Fruit fly (Drosophila melanogaster): ENCODE results near the gene Zw10.

The Zw10 gene

DNA sequence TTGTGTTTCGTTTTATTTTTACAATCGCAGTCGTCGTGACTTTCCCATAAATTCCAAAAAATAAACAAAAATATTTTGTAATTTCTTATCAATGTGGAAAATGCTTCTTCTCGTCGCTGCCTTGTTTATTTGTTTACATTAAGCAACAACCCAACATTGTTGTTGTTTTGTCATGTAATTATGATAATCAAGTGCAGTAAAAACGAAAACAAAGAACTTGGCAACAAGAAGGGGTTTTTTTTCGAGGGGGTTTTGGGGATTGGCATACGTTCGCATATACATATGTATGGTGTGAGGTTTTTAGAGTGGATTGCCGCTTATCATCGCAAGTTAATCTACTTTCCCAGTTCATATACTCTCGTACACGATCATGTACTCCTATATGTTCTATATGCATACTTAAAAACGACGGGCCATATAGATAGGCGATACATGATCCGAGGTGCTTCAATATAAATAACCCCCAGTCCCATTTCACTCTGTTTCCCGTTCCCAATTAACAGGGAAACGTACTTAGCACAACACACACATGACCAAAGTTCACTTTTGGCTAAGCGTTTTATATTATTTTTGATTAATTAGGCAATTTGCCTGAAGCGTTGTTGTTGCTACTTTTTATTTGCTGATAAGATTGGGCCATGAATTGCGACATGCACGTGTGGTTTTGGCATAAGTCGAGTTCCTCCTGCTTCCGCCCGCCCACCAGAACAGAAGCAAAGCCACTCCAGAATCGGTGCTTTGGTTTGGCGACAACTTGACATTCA is 49.7 kb downstream of the Zw10 start (continued):
- TF ChIP-seq sr (GFP tag; IDR thresholded peaks at IDR 0.05), result no peak
- no peak for TF ChIP-seq lola (GFP tag; optimal IDR thresholded peaks at IDR 0.05)
- TF ChIP-seq CG2678 (tag; optimal IDR thresholded peaks at IDR 0.05), result peak; percentile 49
- TF ChIP-seq chinmo (GFP tag; IDR thresholded peaks at IDR 0.05; ENCODE audit: partially characterized antibody), result 0 out of 4 replicates have a peak, but pooled peaks have one; percentile 30
- TF ChIP-seq dmrt99B (tag; optimal IDR thresholded peaks at IDR 0.05), result peak; percentile 5
- TF ChIP-seq BtbVII (GFP tag; optimal IDR thresholded peaks at IDR 0.05), result peak; percentile 32
- TF ChIP-seq Drgx (GFP tag; IDR thresholded peaks at IDR 0.05), result no peak
- TF ChIP-seq tx (GFP tag; optimal IDR thresholded peaks at IDR 0.05), result no peak
- TF ChIP-seq sens (GFP tag), result peak; percentile 82
- peak; percentile 19 for TF ChIP-seq oc (tag; optimal IDR thresholded peaks at IDR 0.05)
- TF ChIP-seq CG4424 (GFP tag; optimal IDR thresholded peaks at IDR 0.05), result no peak
- TF ChIP-seq nerfin-1 (tag; optimal IDR thresholded peaks at IDR 0.05), result no peak
- no peak for TF ChIP-seq Antp (GFP tag; optimal IDR thresholded peaks at IDR 0.05)
- TF ChIP-seq CG6813 (GFP tag; optimal IDR thresholded peaks at IDR 0.05), result peak; percentile 4
- peak; percentile 26 for TF ChIP-seq CG11504 (tag; optimal IDR thresholded peaks at IDR 0.05)
- TF ChIP-seq CG17385 (GFP tag; optimal IDR thresholded peaks at IDR 0.05), result peak; percentile 70
- TF ChIP-seq Nf-YC (tag; optimal IDR thresholded peaks at IDR 0.05), result no peak
- no peak for TF ChIP-seq CG11085 (GFP tag; IDR thresholded peaks at IDR 0.05)
- TF ChIP-seq Pdp1 (GFP tag; optimal IDR thresholded peaks at IDR 0.05), result peak in 1 of 2 experiments; percentile 64
- TF ChIP-seq CG11398 (GFP tag; optimal IDR thresholded peaks at IDR 0.05), result no peak
- TF ChIP-seq lilli (GFP tag; optimal IDR thresholded peaks at IDR 0.05), result no peak
- peak; percentile 8 for TF ChIP-seq CG6254 (GFP tag; optimal IDR thresholded peaks at IDR 0.05)
- TF ChIP-seq bigmax (GFP tag; optimal IDR thresholded peaks at IDR 0.05), result no peak
- no peak for TF ChIP-seq CG14441 (GFP tag; IDR thresholded peaks at IDR 0.05)
- no peak for TF ChIP-seq CG8290 (GFP tag; optimal IDR thresholded peaks at IDR 0.05)
- TF ChIP-seq CG8290 (tag; optimal IDR thresholded peaks at IDR 0.05), result no peak
- TF ChIP-seq lbe (GFP tag; optimal IDR thresholded peaks at IDR 0.05), result no peak
- TF ChIP-seq PHDP (tag; optimal IDR thresholded peaks at IDR 0.05), result peak; percentile 32
- no peak for TF ChIP-seq lov (optimal IDR thresholded peaks at IDR 0.05)
- no peak for TF ChIP-seq lov (GFP tag; IDR thresholded peaks at IDR 0.05)
- TF ChIP-seq Med (GFP tag), result peak; percentile 72
- no peak for TF ChIP-seq pb (GFP tag; optimal IDR thresholded peaks at IDR 0.05)
- no peak for TF ChIP-seq CG7372 (GFP tag; IDR thresholded peaks at IDR 0.05)
- no peak for TF ChIP-seq CG13775 (GFP tag; optimal IDR thresholded peaks at IDR 0.05)
- peak; percentile 20 for TF ChIP-seq CG31365 (tag; optimal IDR thresholded peaks at IDR 0.05)
- no peak for TF ChIP-seq onecut (GFP tag; IDR thresholded peaks at IDR 0.05)
- TF ChIP-seq CG2875 (GFP tag; optimal IDR thresholded peaks at IDR 0.05), result no peak
- TF ChIP-seq fd64A (GFP tag; optimal IDR thresholded peaks at IDR 0.05), result peak; percentile 61
- TF ChIP-seq bsh (GFP tag; optimal IDR thresholded peaks at IDR 0.05), result peak in 1 of 2 experiments; percentile 37
- TF ChIP-seq sug (tag; optimal IDR thresholded peaks at IDR 0.05), result peak; percentile 58
- no peak for TF ChIP-seq mam (GFP tag; optimal IDR thresholded peaks at IDR 0.05)
- no peak for TF ChIP-seq ase (GFP tag; IDR thresholded peaks at IDR 0.05)
- peak; percentile 26 for TF ChIP-seq wek (GFP tag; optimal IDR thresholded peaks at IDR 0.05)
- TF ChIP-seq knrl (GFP tag; IDR thresholded peaks at IDR 0.05; ENCODE audit: partially characterized antibody), result no peak
- TF ChIP-seq CG34422 (GFP tag; IDR thresholded peaks at IDR 0.05), result no peak
- TF ChIP-seq CG32532 (GFP tag; IDR thresholded peaks at IDR 0.05), result no peak
- peak; percentile 57 for TF ChIP-seq CG17359 (tag; optimal IDR thresholded peaks at IDR 0.05)
- TF ChIP-seq Adf1 (GFP tag; IDR thresholded peaks at IDR 0.05), result no peak
- peak; percentile 24 for TF ChIP-seq mirr (GFP tag; optimal IDR thresholded peaks at IDR 0.05)
